Worm (Caenorhabditis elegans): ENCODE data around the gene rsd-2.

ce11 chrIV:13549350-13549749 is 9.3 kb upstream of the rsd-2 start:
- TF ChIP-seq hlh-26 (GFP tag; conservative IDR thresholded peaks at IDR 0.05) (no peak), C06A6.2 (GFP tag; conservative IDR thresholded peaks at IDR 0.05) (no peak), unc-62 (GFP tag; optimal IDR thresholded peaks at IDR 0.05) (no peak), madf-8 (GFP tag; conservative IDR thresholded peaks at IDR 0.05) (no peak), chd-7 (tag; optimal IDR thresholded peaks at IDR 0.05) (no peak), F57C9.4 (tag; optimal IDR thresholded peaks at IDR 0.05) (no peak), pha-4 (tag; optimal IDR thresholded peaks at IDR 0.05) (no peak), ceh-27 (GFP tag; optimal IDR thresholded peaks at IDR 0.05) (no peak), him-1 (tag; optimal IDR thresholded peaks at IDR 0.05) (no peak), ztf-28 (GFP tag; IDR thresholded peaks at IDR 0.05) (no peak), snpc-4 (GFP tag; optimal IDR thresholded peaks at IDR 0.05) (no peak), snpc-4 (tag; optimal IDR thresholded peaks at IDR 0.05) (no peak)
